Fruit fly (Drosophila melanogaster) S2 (cell line): Measurements from ENCODE around the gene Dip-C.

Experiments used
- CG8478 ChIP-seq: fragments of >200 bp; optimal IDR thresholded peaks from 2 replicates; lab custom pipeline; 2018
- CTCF ChIP-seq, 2 experiments: fragments of >200 bp; optimal IDR thresholded peaks; 2 replicates each; lab custom pipeline; 2018

The Dip-C gene

dm6 chr3R:12365264-12365840, 48.2 kb downstream of the Dip-C start, which contains the start of gene GstD10:
GstD10 (minus strand) TSS chr3R:12365735.
- no peak for TF ChIP-seq CTCF (optimal IDR thresholded peaks at IDR 0.05; lab: Kevin White, UChicago)

dm6 chr3R:12364580-12364979, 49.0 kb downstream of the Dip-C start, which contains the start of gene Tim17a1:
Tim17a1 (minus strand) TSS chr3R:12364680.
- no peak for TF ChIP-seq CTCF (optimal IDR thresholded peaks at IDR 0.05; lab: Kevin White, UChicago)
- TF ChIP-seq CG8478 (lab: Kevin White, UChicago) = no peak

dm6 chr3R:12363544-12363943, 50.0 kb downstream of the Dip-C start:
- TF ChIP-seq CG8478 (lab: Kevin White, UChicago) = no peak
- no peak for TF ChIP-seq CTCF (optimal IDR thresholded peaks at IDR 0.05; lab: Kevin White, UChicago)

dm6 chr3R:12361962-12362497, 51.5 kb downstream of the Dip-C start:
- TF ChIP-seq CG8478 (lab: Kevin White, UChicago) = no peak
- no peak for TF ChIP-seq CTCF (optimal IDR thresholded peaks at IDR 0.05; lab: Kevin White, UChicago)
